Fruit fly (Drosophila melanogaster) whole organism, pupa: ENCODE results near the gene CG7102.

Experiments
- EcR ChIP-seq: fragments of 200-800 bp; sonication (Bioruptor generic); optimal IDR thresholded peaks from 3 replicates; lab custom pipeline; 2019; ENCODE audit warnings: missing biosample characterization, missing genetic modification characterization, mild to moderate bottlenecking, moderate library complexity, missing genetic modification reagents
- fd96Ca ChIP-seq: fragments of 200-800 bp; sonication (Bioruptor generic); IDR thresholded peaks from 3 replicates; pipeline ENCODE4 v1.3.6; 2022; ENCODE audit warnings: missing biosample characterization, missing genetic modification characterization

- TF ChIP-seq fd96Ca, result no peak
- TF ChIP-seq EcR, result no peak
Observed at dm6 chr2L:7889029-7889428, 1.7 kb upstream of the CG7102 start, which contains the start of gene Spn28Da.
